Worm (Caenorhabditis elegans): ENCODE data around the gene sre-37.

The sre-37 gene

DNA sequence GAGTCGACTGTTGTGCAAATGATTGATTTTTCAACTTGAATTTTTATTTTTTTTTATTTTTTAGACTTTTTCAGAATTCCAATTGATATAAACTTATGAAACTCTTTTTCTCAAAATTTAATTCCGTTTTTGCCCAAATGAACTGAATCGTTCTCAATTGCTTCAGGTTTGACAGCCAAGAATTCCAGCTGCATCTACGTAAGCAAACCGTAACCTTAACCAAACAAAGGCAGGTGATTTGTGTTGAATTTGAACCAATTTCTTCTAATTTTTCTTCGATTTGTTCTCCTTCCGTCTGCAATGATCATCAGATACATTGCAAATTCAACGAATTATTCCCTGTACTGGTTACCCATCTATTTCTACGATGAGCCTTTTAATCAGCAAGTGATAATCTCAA is 15.8 kb upstream of the sre-37 start, which contains the start of gene sre-34:
sre-34 (plus strand) TSS at position 301 of the 400 bp plus-strand sequence.
- no peak for TF ChIP-seq hlh-15 (tag; optimal IDR thresholded peaks at IDR 0.05)
- TF ChIP-seq pat-9 (tag; optimal IDR thresholded peaks at IDR 0.05) = no peak
- TF ChIP-seq nhr-11 (tag; optimal IDR thresholded peaks at IDR 0.05) = no peak
- no peak for TF ChIP-seq gmeb-2 (tag; optimal IDR thresholded peaks at IDR 0.05)
- no peak for TF ChIP-seq nfya-1 (tag; optimal IDR thresholded peaks at IDR 0.05)
- no peak for TF ChIP-seq ceh-19 (GFP tag; optimal IDR thresholded peaks at IDR 0.05)
- TF ChIP-seq fkh-10 (GFP tag; optimal IDR thresholded peaks at IDR 0.05) = no peak
- no peak for TF ChIP-seq ceh-2 (tag; optimal IDR thresholded peaks at IDR 0.05)
- TF ChIP-seq T23F11.4 (GFP tag; optimal IDR thresholded peaks at IDR 0.05) = no peak
- no peak for TF ChIP-seq hlh-30 (tag; optimal IDR thresholded peaks at IDR 0.05; ENCODE audit: insufficient read depth)
- no peak for TF ChIP-seq hlh-13 (GFP tag; optimal IDR thresholded peaks at IDR 0.05)
- no peak for TF ChIP-seq hlh-6 (tag; optimal IDR thresholded peaks at IDR 0.05)
- TF ChIP-seq ref-2 (tag; optimal IDR thresholded peaks at IDR 0.05) = no peak
- no peak for TF ChIP-seq sox-4 (tag; optimal IDR thresholded peaks at IDR 0.05)

ce11 chrII:12452754-12453352 is 12.8 kb upstream of the sre-37 start, which contains the start of the genes sre-35 and sre-33:
TSS of gene sre-35 (minus strand) at chrII:12452854.
TSS of gene sre-33 (plus strand) at chrII:12453302.
- no peak for TF ChIP-seq ceh-6 (GFP tag; optimal IDR thresholded peaks at IDR 0.05)
- no peak for TF ChIP-seq ceh-9 (tag; optimal IDR thresholded peaks at IDR 0.05)
- TF ChIP-seq zip-5 (tag; optimal IDR thresholded peaks at IDR 0.05) = no peak
- no peak for TF ChIP-seq eyg-1 (tag; optimal IDR thresholded peaks at IDR 0.05)
- no peak for TF ChIP-seq C38D4.7 (GFP tag; optimal IDR thresholded peaks at IDR 0.05)
- no peak for TF ChIP-seq unc-42 (tag; optimal IDR thresholded peaks at IDR 0.05)
- no peak for TF ChIP-seq gmeb-2 (tag; optimal IDR thresholded peaks at IDR 0.05)

DNA sequence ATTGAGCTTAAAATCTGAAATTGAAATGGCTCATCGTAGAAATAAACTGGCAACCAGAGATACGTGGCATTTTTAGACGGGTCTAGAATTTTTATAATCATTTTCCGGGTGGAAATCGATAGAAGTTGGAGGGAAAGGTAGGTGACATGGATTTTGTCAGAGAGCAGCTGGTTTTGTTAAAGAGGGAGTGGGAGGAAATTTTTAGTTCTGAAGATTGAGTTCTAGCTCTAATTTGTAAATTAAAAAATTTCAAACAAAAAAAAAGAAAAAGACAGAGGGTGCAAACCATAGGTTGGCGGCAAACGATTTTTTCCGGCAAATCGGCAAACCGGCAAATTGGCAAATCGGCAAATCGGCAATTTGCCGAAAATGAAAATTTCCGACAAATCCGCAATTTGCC is 9.0 kb upstream of the sre-37 start, which contains the start of gene sre-32:
sre-32 (minus strand) TSS at position 101 of the 400 bp plus-strand sequence.
- TF ChIP-seq unc-42 (tag; optimal IDR thresholded peaks at IDR 0.05) = no peak
- no peak for TF ChIP-seq hlh-30 (tag; optimal IDR thresholded peaks at IDR 0.05; ENCODE audit: insufficient read depth)
- TF ChIP-seq ceh-19 (GFP tag; optimal IDR thresholded peaks at IDR 0.05) = no peak
- TF ChIP-seq hlh-6 (tag; optimal IDR thresholded peaks at IDR 0.05) = no peak
- no peak for TF ChIP-seq K02D7.2 (tag; optimal IDR thresholded peaks at IDR 0.05)
- no peak for TF ChIP-seq ceh-48 (tag; optimal IDR thresholded peaks at IDR 0.05)
- TF ChIP-seq fkh-6 (tag; optimal IDR thresholded peaks at IDR 0.05) = no peak

ce11 chrII:12457275-12457674 is 8.4 kb upstream of the sre-37 start, which contains the start of gene sre-38:
TSS of gene sre-38 (plus strand) at chrII:12457575.
- TF ChIP-seq elt-2 (tag; optimal IDR thresholded peaks at IDR 0.05) = no peak
- no peak for TF ChIP-seq gmeb-2 (tag; optimal IDR thresholded peaks at IDR 0.05)
- no peak for TF ChIP-seq npax-4 (tag; optimal IDR thresholded peaks at IDR 0.05)
- no peak for TF ChIP-seq ceh-31 (tag; optimal IDR thresholded peaks at IDR 0.05)
- TF ChIP-seq pax-1 (tag; optimal IDR thresholded peaks at IDR 0.05) = no peak
- no peak for TF ChIP-seq ttx-3 (tag; optimal IDR thresholded peaks at IDR 0.05)
- TF ChIP-seq syd-9 (tag; optimal IDR thresholded peaks at IDR 0.05) = no peak
- TF ChIP-seq ref-2 (tag; optimal IDR thresholded peaks at IDR 0.05) = no peak
- TF ChIP-seq dve-1 (tag; optimal IDR thresholded peaks at IDR 0.05) = no peak
- TF ChIP-seq eyg-1 (tag; optimal IDR thresholded peaks at IDR 0.05) = no peak
- no peak for TF ChIP-seq lim-6 (tag; optimal IDR thresholded peaks at IDR 0.05)
- TF ChIP-seq tbx-2 (tag; optimal IDR thresholded peaks at IDR 0.05) = no peak
- TF ChIP-seq ceh-22 (tag; optimal IDR thresholded peaks at IDR 0.05) = no peak
- TF ChIP-seq ceh-19 (GFP tag; optimal IDR thresholded peaks at IDR 0.05) = no peak
- no peak for TF ChIP-seq T23F11.4 (GFP tag; optimal IDR thresholded peaks at IDR 0.05)
- TF ChIP-seq ceh-9 (tag; optimal IDR thresholded peaks at IDR 0.05) = no peak

DNA sequence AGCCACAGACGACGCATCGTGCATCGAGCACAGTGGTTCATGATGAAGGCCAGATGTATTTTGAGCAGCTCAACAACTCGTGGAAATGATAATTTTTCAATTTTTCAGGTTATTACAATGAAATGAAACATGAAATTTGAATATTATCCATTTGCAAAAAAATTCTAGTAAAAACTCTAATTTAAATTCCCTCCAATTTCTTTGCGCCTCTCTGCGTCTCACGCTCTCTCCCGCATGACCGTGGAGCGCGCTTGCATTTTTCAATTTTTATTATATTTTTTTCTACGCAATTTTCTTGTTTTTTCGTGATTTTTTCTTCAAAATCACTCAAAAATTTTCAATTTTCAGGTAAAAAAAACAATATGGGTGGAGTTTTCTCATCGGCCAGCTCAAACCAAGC is 6.2 kb upstream of the sre-37 start, which contains the start of gene tag-281:
tag-281 (plus strand) TSS at position 340 of the 400 bp plus-strand sequence.
- TF ChIP-seq zip-5 (tag; optimal IDR thresholded peaks at IDR 0.05) (no peak), hlh-6 (tag; optimal IDR thresholded peaks at IDR 0.05) (no peak), sdc-2 (tag; optimal IDR thresholded peaks at IDR 0.05) (no peak), ceh-45 (GFP tag; IDR thresholded peaks at IDR 0.05) (no peak), ztf-16 (tag; optimal IDR thresholded peaks at IDR 0.05) (no peak), C08G9.2 (tag; optimal IDR thresholded peaks at IDR 0.05) (no peak), ceh-24 (tag; optimal IDR thresholded peaks at IDR 0.05) (no peak), ceh-9 (tag; optimal IDR thresholded peaks at IDR 0.05) (no peak), pha-2 (tag; optimal IDR thresholded peaks at IDR 0.05) (no peak), sox-2 (GFP tag; IDR thresholded peaks at IDR 0.05) (no peak), hlh-15 (tag; optimal IDR thresholded peaks at IDR 0.05) (no peak), Y22D7AL.16 (tag; optimal IDR thresholded peaks at IDR 0.05) (no peak), ceh-6 (GFP tag; optimal IDR thresholded peaks at IDR 0.05) (no peak), fax-1 (tag; optimal IDR thresholded peaks at IDR 0.05) (no peak), pax-1 (tag; optimal IDR thresholded peaks at IDR 0.05) (peak; percentile 6), ceh-22 (tag; optimal IDR thresholded peaks at IDR 0.05) (no peak), hlh-8 (tag; optimal IDR thresholded peaks at IDR 0.05) (no peak), pat-9 (tag; optimal IDR thresholded peaks at IDR 0.05) (no peak), gmeb-2 (tag; optimal IDR thresholded peaks at IDR 0.05) (no peak)

Measured in whole organism, late embryonic.